Fruit fly (Drosophila melanogaster) whole organism, pupa: ENCODE results near the gene CG8042.
A peak's percentile ranks its signal among the peaks of the same experiment; 100 is the strongest.

ENCODE experiments used
- CG12605 ChIP-seq: fragments of 200-800 bp; sonication (Bioruptor generic); IDR thresholded peaks from 2 replicates; pipeline ENCODE4 v1.3.6; 2022; ENCODE audit warnings: missing biosample characterization, missing genetic modification characterization
- CG13204 ChIP-seq: fragments of 200-800 bp; sonication (Bioruptor generic); optimal IDR thresholded peaks from 2 replicates; lab custom pipeline; 2018; ENCODE audit warnings: missing biosample characterization, mild to moderate bottlenecking, missing genetic modification characterization, moderate library complexity
- CG17806 ChIP-seq: fragments of 200-800 bp; sonication (Bioruptor generic); optimal IDR thresholded peaks from 2 replicates; lab custom pipeline; 2018; ENCODE audit warnings: missing biosample characterization, mild to moderate bottlenecking, missing genetic modification characterization, moderate library complexity
- CG34367 ChIP-seq: fragments of 200-800 bp; sonication (Bioruptor generic); optimal IDR thresholded peaks from 2 replicates; lab custom pipeline; 2018; ENCODE audit warnings: missing biosample characterization, mild to moderate bottlenecking, missing genetic modification characterization
- CG4496 ChIP-seq: fragments of 200-800 bp; sonication (Bioruptor generic); IDR thresholded peaks from 3 replicates; pipeline ENCODE4 v1.3.6; 2022; ENCODE audit warnings: missing biosample characterization, missing genetic modification characterization
- CG8159 ChIP-seq: fragments of 200-800 bp; sonication (Bioruptor generic); optimal IDR thresholded peaks from 3 replicates; lab custom pipeline; 2018; ENCODE audit warnings: missing biosample characterization, mild to moderate bottlenecking, missing genetic modification characterization, moderate library complexity
- CG8301 ChIP-seq: fragments of 200-800 bp; sonication (Bioruptor generic); optimal IDR thresholded peaks from 2 replicates; lab custom pipeline; 2018; ENCODE audit warnings: missing biosample characterization, mild to moderate bottlenecking, missing genetic modification characterization
- D1 ChIP-seq: fragments of 200-800 bp; sonication (Bioruptor generic); optimal IDR thresholded peaks from 2 replicates; lab custom pipeline; 2018; ENCODE audit warnings: missing biosample characterization, mild to moderate bottlenecking, missing genetic modification characterization, moderate library complexity
- Ets98B ChIP-seq: fragments of 200-800 bp; sonication (Bioruptor generic); IDR thresholded peaks from 2 replicates; pipeline ENCODE4 v1.3.6; 2022; ENCODE audit warnings: missing biosample characterization, missing genetic modification characterization
- Pif1A ChIP-seq: fragments of 200-800 bp; sonication (Bioruptor generic); optimal IDR thresholded peaks from 3 replicates; lab custom pipeline; 2016; ENCODE audit warnings: missing biosample characterization, missing genetic modification characterization
- Pif1B ChIP-seq: fragments of 200-800 bp; sonication (Bioruptor generic); optimal IDR thresholded peaks from 3 replicates; lab custom pipeline; 2016; ENCODE audit warnings: missing biosample characterization, missing genetic modification characterization
- Snoo ChIP-seq: fragments of 200-800 bp; sonication (Bioruptor generic); optimal IDR thresholded peaks from 3 replicates; lab custom pipeline; 2017; ENCODE audit warnings: missing biosample characterization, mild to moderate bottlenecking, missing genetic modification characterization, inconsistent platforms

DNA sequence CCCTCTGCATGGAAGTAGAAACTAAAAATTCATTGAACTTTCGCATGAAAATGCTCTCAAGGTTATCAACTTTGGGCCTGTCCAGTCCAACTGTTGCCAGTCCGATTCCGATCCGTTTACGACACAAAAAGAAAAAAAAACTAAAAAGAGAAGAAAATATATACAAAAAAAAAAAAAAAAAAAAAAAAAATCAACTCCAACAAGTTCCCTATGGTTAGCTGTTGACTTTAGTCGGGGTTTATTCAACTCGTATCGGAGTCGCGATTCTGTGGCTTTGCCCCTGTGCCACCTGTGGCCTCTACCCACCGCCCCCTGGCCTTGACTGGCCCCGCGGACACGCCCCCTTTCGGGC is 39.0 kb upstream of the CG8042 start:
- TF ChIP-seq Pif1A (GFP tag; lab: Kevin White, UChicago), result peak; percentile 87
- TF ChIP-seq CG17806, result peak; percentile 57
- TF ChIP-seq Snoo, result no peak
- no peak for TF ChIP-seq CG8301 (tag; lab: Kevin White, UChicago)
- peak; percentile 74; the same call in 2 of the 3 replicates for TF ChIP-seq CG4496 (GFP tag; lab: Robert Waterston, UW)
- peak; percentile 9 for TF ChIP-seq D1 (tag; lab: Kevin White, UChicago)
- TF ChIP-seq Pif1B (GFP tag; lab: Kevin White, UChicago), result peak; percentile 69
- peak; percentile 75 for TF ChIP-seq CG8159 (tag; lab: Kevin White, UChicago)
- TF ChIP-seq CG13204 (GFP tag; lab: Kevin White, UChicago), result peak; percentile 66
- TF ChIP-seq CG12605 (GFP tag; lab: Robert Waterston, UW), result peak; percentile 81
- TF ChIP-seq Ets98B (GFP tag; lab: Robert Waterston, UW), result no peak
- TF ChIP-seq CG34367 (tag; lab: Kevin White, UChicago), result peak; percentile 57
